Worm (Caenorhabditis elegans): ENCODE data around the gene sre-37.

Gene sre-37

ce11 chrII:12456633-12457032 is 9.0 kb upstream of the sre-37 start, which contains the start of gene sre-32:
TSS of gene sre-32 (minus strand) at chrII:12456733.
- TF ChIP-seq unc-62 (GFP tag; optimal IDR thresholded peaks at IDR 0.05), result no peak

- TF ChIP-seq unc-62 (GFP tag; optimal IDR thresholded peaks at IDR 0.05), result no peak
Observed at ce11 chrII:12457275-12457674, 8.4 kb upstream of the sre-37 start, which contains the start of gene sre-38. TSS of gene sre-38 (plus strand) at chrII:12457575.

ce11 chrII:12459422-12459821 is 6.2 kb upstream of the sre-37 start, which contains the start of gene tag-281:
TSS of gene tag-281 (plus strand) at chrII:12459761.
- TF ChIP-seq unc-62 (GFP tag; optimal IDR thresholded peaks at IDR 0.05), result no peak

- TF ChIP-seq unc-62 (GFP tag; optimal IDR thresholded peaks at IDR 0.05), result no peak
Observed at ce11 chrII:12460602-12461453, 4.8 kb upstream of the sre-37 start, which contains the start of gene tag-280. TSS of gene tag-280 (plus strand) at chrII:12460652.

DNA sequence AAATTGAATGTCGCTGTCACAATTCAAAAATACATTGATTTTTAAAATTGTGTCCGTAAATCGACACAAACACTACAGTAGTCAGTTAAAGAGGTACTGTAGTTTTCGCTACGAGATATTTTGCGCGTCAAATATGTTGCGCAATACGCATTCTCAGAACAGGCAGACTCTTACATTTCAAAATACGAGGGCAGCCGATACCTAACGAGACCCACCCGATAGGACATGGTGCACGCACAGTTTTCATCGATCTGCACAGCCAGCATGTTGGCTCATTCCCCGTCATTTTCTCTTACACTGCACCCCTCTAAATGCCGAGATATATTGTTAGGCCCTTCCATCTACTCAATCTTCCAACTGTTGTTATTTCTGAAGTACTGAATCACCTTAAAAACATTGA is 3.4 kb upstream of the sre-37 start, which contains the start of gene F15A4.2:
F15A4.2 (plus strand) TSS at position 301 of the 400 bp plus-strand sequence.
- TF ChIP-seq unc-62 (GFP tag; optimal IDR thresholded peaks at IDR 0.05), result no peak

ce11 chrII:12467047-12467446 is 1.4 kb downstream of the sre-37 start, which contains the start of gene srg-16:
TSS of gene srg-16 (plus strand) at chrII:12467133.
- TF ChIP-seq unc-62 (GFP tag; optimal IDR thresholded peaks at IDR 0.05), result no peak

DNA sequence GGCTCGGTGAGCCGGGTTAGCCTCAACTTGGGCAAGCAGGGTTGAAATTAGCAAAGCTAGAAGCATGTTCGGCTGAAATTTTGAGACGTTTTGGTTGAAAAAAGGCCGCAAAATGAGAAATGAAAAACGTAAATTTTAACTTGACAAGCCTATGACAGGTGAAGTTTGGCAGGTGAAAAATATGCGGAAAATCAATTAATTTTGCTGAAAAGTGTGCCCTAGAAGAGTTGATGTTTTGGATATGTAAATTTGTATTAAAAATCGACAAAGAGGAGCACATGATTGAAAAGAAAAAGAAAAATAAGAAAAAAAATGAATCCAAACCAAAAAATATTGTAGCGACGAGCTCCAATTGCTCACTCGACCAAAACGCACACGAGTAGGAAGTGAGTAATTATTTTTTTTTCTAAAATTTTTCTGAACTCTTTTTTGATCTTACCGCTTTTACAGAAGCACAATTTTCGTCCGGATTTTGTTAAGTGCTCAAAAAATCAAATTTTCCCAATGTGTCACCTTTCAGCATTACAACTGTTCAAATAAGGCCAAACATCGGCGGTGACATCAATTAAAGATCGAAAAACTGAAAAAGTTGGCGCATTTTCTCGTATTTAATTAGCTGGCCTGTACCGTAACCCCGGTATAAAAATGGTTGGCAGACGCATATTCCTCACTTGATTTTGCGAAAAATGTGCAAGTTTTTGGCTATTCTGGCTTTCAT is 5.6 kb downstream of the sre-37 start, which contains the start of the genes F15A4.5 and phat-8:
F15A4.5 (minus strand) TSS at position 101 of the 718 bp plus-strand sequence.
phat-8 (plus strand) TSS at position 668 of the 718 bp plus-strand sequence.
- no peak for TF ChIP-seq unc-62 (GFP tag; optimal IDR thresholded peaks at IDR 0.05)

- no peak for TF ChIP-seq unc-62 (GFP tag; optimal IDR thresholded peaks at IDR 0.05)
Observed at ce11 chrII:12473406-12473805, 7.7 kb downstream of the sre-37 start, which contains the start of gene srg-17. TSS of gene srg-17 (plus strand) at chrII:12473706.

DNA sequence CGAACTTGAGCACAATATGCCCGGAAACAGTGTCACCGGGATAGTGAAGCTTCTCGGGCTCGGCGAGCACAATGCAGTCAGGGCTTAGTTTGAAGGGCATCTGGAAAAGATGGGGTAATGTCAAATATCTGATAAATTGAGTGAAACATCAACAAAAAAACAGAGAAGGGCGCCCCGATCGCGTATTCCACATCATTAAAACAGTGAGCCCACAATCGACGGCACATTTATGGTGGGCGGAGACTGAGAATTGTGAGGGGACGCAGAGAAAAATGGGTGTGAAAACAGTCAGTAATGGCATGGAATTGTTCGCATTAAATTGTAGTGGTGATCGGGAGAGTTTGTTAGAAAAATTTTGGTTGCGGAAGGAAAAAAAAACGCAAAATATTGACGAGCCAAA is 15.2 kb downstream of the sre-37 start, which contains the start of gene arrd-9:
arrd-9 (minus strand) TSS at position 101 of the 400 bp plus-strand sequence.
- no peak for TF ChIP-seq unc-62 (GFP tag; optimal IDR thresholded peaks at IDR 0.05)

DNA sequence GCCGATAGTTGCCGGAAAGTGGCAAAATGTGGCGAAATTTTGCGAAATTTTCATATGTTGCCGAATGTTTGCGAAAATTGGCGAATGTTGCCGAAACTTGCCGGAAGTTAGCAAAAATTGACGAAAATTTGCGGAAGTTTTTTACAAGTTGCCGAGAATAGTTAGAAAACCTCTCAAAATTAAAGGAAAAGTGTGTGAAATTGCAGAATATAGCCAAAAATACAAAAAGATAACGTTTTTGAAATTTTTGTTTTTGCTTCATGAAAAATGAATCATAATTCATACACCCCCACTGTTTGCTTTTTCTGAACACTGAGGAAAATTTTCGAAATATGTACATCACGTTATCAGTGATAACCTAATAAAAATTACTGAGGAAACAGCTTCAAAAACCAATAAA is 16.0 kb downstream of the sre-37 start:
- no peak for TF ChIP-seq unc-62 (GFP tag; optimal IDR thresholded peaks at IDR 0.05)

DNA sequence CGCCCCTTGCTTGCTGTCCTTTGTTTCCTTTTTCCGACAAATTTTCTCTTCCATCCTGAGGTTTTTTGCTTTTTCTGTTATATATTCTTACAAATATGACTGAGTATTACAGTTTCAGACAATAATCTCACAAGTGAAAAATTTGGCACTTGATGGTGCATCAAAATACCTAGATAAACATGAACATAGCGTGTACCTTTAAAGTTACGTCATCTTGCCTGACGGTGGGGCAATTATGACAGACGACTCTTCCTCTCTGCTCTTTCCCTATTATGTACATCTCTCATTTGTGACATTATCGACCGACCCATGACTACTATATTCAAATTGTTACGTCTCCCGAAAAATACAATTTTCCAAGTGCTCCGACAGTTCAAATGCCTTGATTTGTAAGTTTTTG is 17.0 kb downstream of the sre-37 start, which contains the start of gene fbxb-102:
fbxb-102 (plus strand) TSS at position 301 of the 400 bp plus-strand sequence.
- no peak for TF ChIP-seq unc-62 (GFP tag; optimal IDR thresholded peaks at IDR 0.05)

DNA sequence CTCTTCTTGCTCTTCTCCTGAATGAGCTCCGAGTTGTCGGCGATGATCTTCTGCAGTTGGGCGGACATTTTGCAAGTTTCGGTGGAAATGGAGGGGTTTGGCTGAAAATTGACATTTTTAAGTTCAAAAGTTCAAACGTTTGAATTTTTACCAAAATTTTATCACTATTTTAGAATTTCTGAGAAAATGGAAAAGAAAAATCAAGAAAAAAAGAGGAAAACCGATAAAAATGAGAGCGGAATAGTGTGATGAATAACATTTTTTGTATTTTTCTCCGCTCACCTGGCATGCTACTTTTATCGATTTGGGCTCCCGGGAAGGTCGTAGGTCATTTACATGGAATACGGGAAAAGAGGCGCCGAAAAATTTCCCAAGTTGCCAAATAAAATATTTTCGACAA is 19.4 kb downstream of the sre-37 start, which contains the start of gene F15A4.10:
F15A4.10 (minus strand) TSS at position 101 of the 400 bp plus-strand sequence.
- TF ChIP-seq unc-62 (GFP tag; optimal IDR thresholded peaks at IDR 0.05), result no peak

DNA sequence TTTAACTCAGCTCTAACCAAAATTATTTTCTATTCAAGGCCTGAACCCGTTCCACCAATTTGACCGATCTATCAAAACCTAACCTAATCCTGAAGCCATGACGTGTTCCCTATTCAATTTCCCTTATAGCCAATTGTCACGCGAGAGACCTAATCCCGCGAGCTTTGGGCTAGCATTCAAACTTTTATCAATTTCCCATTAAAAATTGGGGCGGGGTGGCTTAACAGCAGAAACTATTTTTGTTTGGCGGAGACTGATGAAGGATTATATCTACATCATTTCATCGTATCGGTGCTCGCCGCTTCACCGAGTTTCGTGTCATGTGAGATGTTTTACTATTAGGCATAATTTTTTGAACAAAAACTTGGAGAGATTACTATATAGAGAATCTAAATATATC is 23.2 kb downstream of the sre-37 start:
- no peak for TF ChIP-seq unc-62 (GFP tag; optimal IDR thresholded peaks at IDR 0.05)

DNA sequence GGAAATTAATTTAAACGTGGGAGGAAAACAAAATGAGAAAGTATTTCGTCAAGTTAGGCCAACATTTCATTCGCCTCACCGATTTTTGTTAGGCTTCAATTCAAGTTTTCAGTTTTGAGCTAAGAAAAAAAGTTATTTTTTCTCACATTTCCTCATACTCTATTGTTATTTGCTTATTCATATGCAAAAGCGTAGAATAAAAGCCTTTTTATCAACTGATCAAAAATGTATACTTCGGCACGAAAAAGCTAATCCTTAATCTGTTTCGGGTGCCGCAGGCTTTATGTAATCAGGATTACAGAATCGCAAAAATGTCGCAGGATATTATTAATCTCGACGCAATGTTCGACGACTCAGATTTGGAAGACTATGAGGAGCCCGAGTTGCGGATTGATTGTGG is 24.2 kb downstream of the sre-37 start, which contains the start of gene T21B4.15:
T21B4.15 (plus strand) TSS at position 301 of the 400 bp plus-strand sequence.
- TF ChIP-seq unc-62 (GFP tag; optimal IDR thresholded peaks at IDR 0.05), result no peak

- no peak for TF ChIP-seq unc-62 (GFP tag; optimal IDR thresholded peaks at IDR 0.05)
Observed at ce11 chrII:12491936-12492335, 26.3 kb downstream of the sre-37 start, which contains the start of gene srz-6. TSS of gene srz-6 (plus strand) at chrII:12492236.

- no peak for TF ChIP-seq unc-62 (GFP tag; optimal IDR thresholded peaks at IDR 0.05)
Observed at ce11 chrII:12494067-12494477, 28.4 kb downstream of the sre-37 start.

Measured in whole organism, dauer.